Worm (Caenorhabditis elegans) whole organism, young adult: ENCODE data around the gene glit-1.

Experiments used
- akir-1 ChIP-seq: fragments of 200-800 bp; sonication (Bioruptor generic); optimal IDR thresholded peaks from 2 replicates; lab custom pipeline; 2018; ENCODE audit warnings: mild to moderate bottlenecking, missing genetic modification characterization, moderate library complexity, missing compliant biosample characterization
- hlh-26 ChIP-seq: fragments of 200-800 bp; sonication (Bioruptor generic); conservative IDR thresholded peaks from 2 replicates; pipeline ENCODE4 v1.3.6; 2022; ENCODE audit warnings: missing genetic modification reagents, missing genetic modification characterization, missing compliant biosample characterization
- mel-28 ChIP-seq: sonication (generic microtip); optimal IDR thresholded peaks from 2 replicates; lab custom pipeline; 2016; ENCODE audit warnings: borderline replicate concordance, mild to moderate bottlenecking, missing genetic modification characterization, missing compliant biosample characterization
- nfya-1 ChIP-seq: sonication (generic microtip); optimal IDR thresholded peaks from 2 replicates; lab custom pipeline; 2017; ENCODE audit warnings: antibody characterized with exemption, missing compliant biosample characterization, missing genetic modification characterization, borderline replicate concordance; ENCODE audit not compliant: insufficient read depth
- unc-130 ChIP-seq: sonication (generic microtip); optimal IDR thresholded peaks from 2 replicates; lab custom pipeline; 2016; ENCODE audit warnings: missing genetic modification reagents, missing genetic modification characterization, missing compliant biosample characterization

DNA sequence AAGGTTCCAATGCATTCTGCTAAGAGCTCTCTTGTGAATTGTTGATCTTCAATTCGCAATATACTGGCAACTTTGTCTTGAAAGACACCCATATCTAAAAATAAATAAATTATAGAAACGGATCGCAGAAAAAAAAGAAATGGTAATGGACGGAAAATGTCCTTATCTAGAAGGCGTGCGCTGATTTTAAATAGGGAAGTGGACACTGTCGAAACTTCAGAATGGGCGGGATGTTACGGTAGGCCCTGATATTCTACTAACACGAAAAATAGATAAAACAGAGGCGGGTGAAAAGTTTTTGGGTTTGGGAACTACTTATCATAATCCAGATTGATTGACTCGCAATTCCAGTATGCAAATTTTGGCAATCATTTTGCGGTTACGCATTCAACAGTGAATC lies 7.2 kb upstream of the glit-1 start, which contains the start of gene aqp-8:
- TF ChIP-seq nfya-1 (tag; lab: Kevin White, UChicago) (no peak), akir-1 (no peak), unc-130 (GFP tag; lab: Kevin White, UChicago) (no peak), mel-28 (no peak), hlh-26 (no peak)
